Fruit fly (Drosophila melanogaster) Kc167 (cell line): ENCODE measurements around the gene Patr-1.

Experiments
- insv ChIP-seq: fragments of >200 bp; optimal IDR thresholded peaks from 3 replicates; lab custom pipeline; 2018; ENCODE audit warnings: missing external identifiers
- psq ChIP-seq: fragments of >200 bp; optimal IDR thresholded peaks from 2 replicates; lab custom pipeline; 2017; ENCODE audit warnings: missing external identifiers

- TF ChIP-seq psq (lab: Kevin White, UChicago) (no peak), insv (lab: Kevin White, UChicago) (no peak)
These were observed 35.2 kb upstream of the Patr-1 start, which contains the start of gene CG8907 for dm6 chr3R:17008018-17008674.
